Fruit fly (Drosophila melanogaster): ENCODE results near the gene CG46523.

DNA sequence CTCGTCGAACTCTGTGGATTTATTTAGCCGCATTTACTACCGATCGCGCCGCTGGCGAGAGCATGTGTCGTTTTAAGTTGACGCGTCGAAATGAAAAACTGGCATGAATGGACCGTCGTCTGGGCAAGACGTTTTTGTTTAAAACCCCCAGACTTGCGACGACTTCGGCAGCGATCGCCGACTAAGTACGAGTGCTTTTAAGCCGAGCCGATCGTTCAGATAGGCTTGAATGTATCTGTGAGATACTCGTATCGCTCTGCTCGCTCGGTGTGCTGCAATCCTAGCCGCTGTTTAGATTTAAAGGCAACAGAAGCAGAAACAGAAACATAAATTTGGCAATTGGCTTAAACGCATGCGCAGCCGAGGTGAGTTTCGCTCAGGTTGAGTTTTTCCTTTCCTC is 28.8 kb downstream of the CG46523 start, which contains the start of gene dsb:
- TF ChIP-seq CG9705 (GFP tag; optimal IDR thresholded peaks at IDR 0.05) = no peak
- TF ChIP-seq foxo (GFP tag; optimal IDR thresholded peaks at IDR 0.05) = no peak
- TF ChIP-seq HLH106 (tag; optimal IDR thresholded peaks at IDR 0.05) = no peak
- no peak for TF ChIP-seq OdsH (GFP tag; optimal IDR thresholded peaks at IDR 0.05)
- no peak for TF ChIP-seq Mio (GFP tag; optimal IDR thresholded peaks at IDR 0.05)
- no peak for TF ChIP-seq psq (GFP tag; optimal IDR thresholded peaks at IDR 0.05)
- no peak for TF ChIP-seq Hr78 (GFP tag; optimal IDR thresholded peaks at IDR 0.05)
- no peak for TF ChIP-seq woc (GFP tag; optimal IDR thresholded peaks at IDR 0.05)
- no peak for TF ChIP-seq Vsx2 (GFP tag; optimal IDR thresholded peaks at IDR 0.05; ENCODE audit: partially characterized antibody)
